Worm (Caenorhabditis elegans) whole organism, L2 larva: ENCODE data around the gene fbxa-148.

Experiments
- C34F6.9 ChIP-seq: fragments of 150-350 bp; optimal IDR thresholded peaks from 2 replicates; lab custom pipeline; 2014; ENCODE audit warnings: missing biosample characterization, missing genetic modification characterization
- F13H6.1 ChIP-seq: sonication (generic microtip); optimal IDR thresholded peaks from 2 replicates; lab custom pipeline; 2016; ENCODE audit warnings: missing genetic modification characterization, missing compliant biosample characterization
- R02D3.7 ChIP-seq: fragments of 150-350 bp; optimal IDR thresholded peaks from 2 replicates; lab custom pipeline; 2014; ENCODE audit warnings: missing biosample characterization, missing genetic modification characterization
- Y55F3AM.14 ChIP-seq: fragments of 200-800 bp; sonication (Bioruptor generic); optimal IDR thresholded peaks from 2 replicates; lab custom pipeline; 2018; ENCODE audit warnings: mild to moderate bottlenecking, missing genetic modification characterization, missing compliant biosample characterization
- ZK546.5 ChIP-seq: sonication (generic microtip); optimal IDR thresholded peaks from 2 replicates; lab custom pipeline; 2017; ENCODE audit warnings: missing biosample characterization, missing genetic modification characterization
- alr-1 ChIP-seq: fragments of 150-350 bp; optimal IDR thresholded peaks from 2 replicates; lab custom pipeline; 2014; ENCODE audit warnings: missing biosample characterization, missing genetic modification characterization
- aly-2 ChIP-seq: fragments of 150-350 bp; optimal IDR thresholded peaks from 2 replicates; lab custom pipeline; 2014; ENCODE audit warnings: missing biosample characterization, missing genetic modification characterization
- ama-1 ChIP-seq: fragments of 150-350 bp; optimal IDR thresholded peaks from 2 replicates; lab custom pipeline; 2018; ENCODE audit warnings: inconsistent platforms
- blmp-1 ChIP-seq: sonication (generic microtip); optimal IDR thresholded peaks from 2 replicates; lab custom pipeline; 2017; ENCODE audit warnings: missing genetic modification characterization, mild to moderate bottlenecking, missing compliant biosample characterization, antibody characterized with exemption, moderate library complexity; ENCODE audit not compliant: insufficient read depth
- ceh-16 ChIP-seq: fragments of 150-350 bp; optimal IDR thresholded peaks from 2 replicates; lab custom pipeline; 2014; ENCODE audit warnings: missing biosample characterization, missing genetic modification characterization
- ceh-82 ChIP-seq: fragments of 150-350 bp; optimal IDR thresholded peaks from 2 replicates; lab custom pipeline; 2014; ENCODE audit warnings: missing biosample characterization, missing genetic modification characterization
- crh-2 ChIP-seq: sonication (generic microtip); optimal IDR thresholded peaks from 2 replicates; lab custom pipeline; 2017; ENCODE audit warnings: missing biosample characterization, missing genetic modification characterization
- dmd-4 ChIP-seq: sonication (generic microtip); optimal IDR thresholded peaks from 2 replicates; lab custom pipeline; 2017; ENCODE audit warnings: missing biosample characterization, missing genetic modification characterization
- egl-27 ChIP-seq: sonication (generic microtip); optimal IDR thresholded peaks from 3 replicates; lab custom pipeline; 2017; ENCODE audit warnings: missing biosample characterization, missing genetic modification reagents, missing genetic modification characterization
- elt-1 ChIP-seq: fragments of 150-350 bp; optimal IDR thresholded peaks from 2 replicates; lab custom pipeline; 2014; ENCODE audit warnings: missing biosample characterization, missing genetic modification characterization
- elt-3 ChIP-seq: sonication (generic microtip); optimal IDR thresholded peaks from 2 replicates; lab custom pipeline; 2017; ENCODE audit warnings: missing biosample characterization, missing genetic modification characterization
- fos-1 ChIP-seq: fragments of 150-350 bp; optimal IDR thresholded peaks from 2 replicates; lab custom pipeline; 2014; ENCODE audit warnings: missing biosample characterization, missing genetic modification characterization
- gmeb-1 ChIP-seq: fragments of 150-350 bp; optimal IDR thresholded peaks from 2 replicates; lab custom pipeline; 2014; ENCODE audit warnings: missing biosample characterization, missing genetic modification characterization
- lin-11 ChIP-seq: fragments of 150-350 bp; sonication (generic microtip); optimal IDR thresholded peaks from 2 replicates; lab custom pipeline; 2014; ENCODE audit warnings: missing biosample characterization, missing genetic modification characterization, inconsistent platforms, mixed read lengths
- lin-13 ChIP-seq: fragments of 150-350 bp; optimal IDR thresholded peaks from 2 replicates; lab custom pipeline; 2014; ENCODE audit warnings: missing biosample characterization, missing genetic modification reagents, missing genetic modification characterization
- lin-39 ChIP-seq: fragments of 150-350 bp; optimal IDR thresholded peaks from 2 replicates; lab custom pipeline; 2014; ENCODE audit warnings: missing biosample characterization, missing genetic modification reagents, missing genetic modification characterization
- lsy-2 ChIP-seq, 2 experiments: fragments of 150-350 bp in 1 of 2; sonication (generic microtip) in 1 of 2; optimal IDR thresholded peaks; 2 replicates each; lab custom pipeline; 2014 to 2017; ENCODE audit warnings: missing biosample characterization in 2 of 2, missing genetic modification characterization in 2 of 2
- mab-5 ChIP-seq: fragments of 150-350 bp; optimal IDR thresholded peaks from 2 replicates; lab custom pipeline; 2014; ENCODE audit warnings: missing biosample characterization, missing genetic modification characterization
- mbf-1 ChIP-seq: sonication (generic microtip); optimal IDR thresholded peaks from 2 replicates; lab custom pipeline; 2017; ENCODE audit warnings: missing biosample characterization, missing genetic modification characterization
- mdl-1 ChIP-seq, 2 experiments: fragments of 150-350 bp in 1 of 2; sonication (generic microtip) in 1 of 2; optimal IDR thresholded peaks; 2 replicates each; lab custom pipeline; 2017; ENCODE audit warnings: missing biosample characterization in 2 of 2, missing genetic modification characterization in 2 of 2
- nhr-10 ChIP-seq: sonication (generic microtip); optimal IDR thresholded peaks from 2 replicates; lab custom pipeline; 2017; ENCODE audit warnings: missing biosample characterization, missing genetic modification characterization
- nhr-11 ChIP-seq: fragments of 150-350 bp; optimal IDR thresholded peaks from 2 replicates; lab custom pipeline; 2014; ENCODE audit warnings: missing biosample characterization, missing genetic modification characterization
- nhr-12 ChIP-seq: fragments of 150-350 bp; optimal IDR thresholded peaks from 2 replicates; lab custom pipeline; 2014; ENCODE audit warnings: missing biosample characterization, missing genetic modification characterization
- nhr-129 ChIP-seq: fragments of 150-350 bp; optimal IDR thresholded peaks from 2 replicates; lab custom pipeline; 2014; ENCODE audit warnings: missing biosample characterization, missing genetic modification characterization
- nhr-21 ChIP-seq: fragments of 150-350 bp; optimal IDR thresholded peaks from 2 replicates; lab custom pipeline; 2014; ENCODE audit warnings: missing biosample characterization, missing genetic modification characterization
- nhr-23 ChIP-seq: fragments of 150-350 bp; optimal IDR thresholded peaks from 2 replicates; lab custom pipeline; 2014; ENCODE audit warnings: missing biosample characterization, missing genetic modification reagents, missing genetic modification characterization
- nhr-237 ChIP-seq: fragments of 150-350 bp; optimal IDR thresholded peaks from 2 replicates; lab custom pipeline; 2014; ENCODE audit warnings: missing biosample characterization, missing genetic modification characterization
- nhr-25 ChIP-seq: fragments of 150-350 bp; sonication (generic microtip); optimal IDR thresholded peaks from 3 replicates; lab custom pipeline; 2014; ENCODE audit warnings: missing biosample characterization, missing genetic modification characterization
- nhr-6 ChIP-seq: fragments of 150-350 bp; optimal IDR thresholded peaks from 2 replicates; lab custom pipeline; 2014; ENCODE audit warnings: missing biosample characterization, missing genetic modification characterization
- nhr-77 ChIP-seq: fragments of 150-350 bp; optimal IDR thresholded peaks from 2 replicates; lab custom pipeline; 2014; ENCODE audit warnings: missing biosample characterization, missing genetic modification characterization
- peb-1 ChIP-seq: fragments of 150-350 bp; optimal IDR thresholded peaks from 2 replicates; lab custom pipeline; 2014; ENCODE audit warnings: missing biosample characterization, missing genetic modification characterization
- sem-4 ChIP-seq: fragments of 150-350 bp; optimal IDR thresholded peaks from 2 replicates; lab custom pipeline; 2014; ENCODE audit warnings: missing biosample characterization, missing genetic modification reagents, missing genetic modification characterization
- skn-1 ChIP-seq: sonication (generic microtip); optimal IDR thresholded peaks from 2 replicates; lab custom pipeline; 2017; ENCODE audit warnings: missing biosample characterization, missing genetic modification characterization
- sma-3 ChIP-seq: sonication (generic microtip); optimal IDR thresholded peaks from 2 replicates; lab custom pipeline; 2016; ENCODE audit warnings: missing genetic modification reagents, missing genetic modification characterization, missing compliant biosample characterization
- sma-9 ChIP-seq, 2 experiments: fragments of 150-350 bp in 1 of 2; sonication (generic microtip) in 1 of 2; optimal IDR thresholded peaks; 2 replicates each; lab custom pipeline; 2014 to 2016; ENCODE audit warnings: missing genetic modification characterization in 2 of 2, mild to moderate bottlenecking in 1 of 2, missing biosample characterization in 1 of 2, missing compliant biosample characterization in 1 of 2, missing genetic modification reagents in 1 of 2, moderate library complexity in 1 of 2
- snpc-4 ChIP-seq: fragments of 150-350 bp; optimal IDR thresholded peaks from 2 replicates; lab custom pipeline; 2014; ENCODE audit warnings: missing biosample characterization, missing genetic modification characterization
- unc-39 ChIP-seq: fragments of 150-350 bp; optimal IDR thresholded peaks from 2 replicates; lab custom pipeline; 2014; ENCODE audit warnings: missing biosample characterization, missing genetic modification characterization
- unc-55 ChIP-seq: fragments of 150-350 bp; sonication (generic microtip); optimal IDR thresholded peaks from 3 replicates; lab custom pipeline; 2014; ENCODE audit warnings: missing biosample characterization, missing genetic modification reagents, missing genetic modification characterization
- unc-62 ChIP-seq: fragments of 150-350 bp; optimal IDR thresholded peaks from 2 replicates; lab custom pipeline; 2014; ENCODE audit warnings: missing biosample characterization, missing genetic modification reagents, missing genetic modification characterization
- zag-1 ChIP-seq: fragments of 150-350 bp; optimal IDR thresholded peaks from 2 replicates; lab custom pipeline; 2014; ENCODE audit warnings: missing biosample characterization, missing genetic modification characterization
- ztf-1 ChIP-seq: fragments of 200-800 bp; sonication (Bioruptor generic); conservative IDR thresholded peaks from 2 replicates; pipeline ENCODE4 v1.3.6; 2022; ENCODE audit warnings: missing genetic modification characterization, missing compliant biosample characterization
- ztf-11 ChIP-seq: sonication (generic microtip); optimal IDR thresholded peaks from 2 replicates; lab custom pipeline; 2017; ENCODE audit warnings: missing biosample characterization, missing genetic modification characterization
- ztf-4 ChIP-seq: fragments of 150-350 bp; optimal IDR thresholded peaks from 2 replicates; lab custom pipeline; 2014; ENCODE audit warnings: missing biosample characterization, missing genetic modification characterization

fbxa-148 gene

ce11 chrV:16958975-16959374 is 20.1 kb downstream of the fbxa-148 start:
- TF ChIP-seq elt-1 (tag; lab: Kevin White, UChicago) (no peak), nhr-237 (tag; lab: Kevin White, UChicago) (no peak), mab-5 (tag; lab: Kevin White, UChicago) (no peak), elt-3 (tag; lab: Kevin White, UChicago) (no peak), lin-11 (tag; lab: Kevin White, UChicago) (no peak), C34F6.9 (tag; lab: Kevin White, UChicago) (no peak), ceh-82 (tag; lab: Kevin White, UChicago) (no peak), nhr-11 (tag; lab: Kevin White, UChicago) (no peak), mdl-1 (tag; optimal IDR thresholded peaks at IDR 0.05; lab: Kevin White, UChicago) (no peak), aly-2 (tag; lab: Kevin White, UChicago) (no peak), nhr-12 (tag; lab: Kevin White, UChicago) (no peak), R02D3.7 (no peak), nhr-77 (tag; lab: Kevin White, UChicago) (no peak), nhr-25 (tag; lab: Kevin White, UChicago) (no peak), ceh-16 (tag; lab: Kevin White, UChicago) (no peak), nhr-10 (tag; lab: Kevin White, UChicago) (no peak), peb-1 (tag; lab: Kevin White, UChicago) (no peak), F13H6.1 (tag; lab: Kevin White, UChicago) (no peak), lsy-2 (tag; optimal IDR thresholded peaks at IDR 0.05; lab: Kevin White, UChicago) (no peak), ztf-11 (tag; lab: Kevin White, UChicago) (no peak)
- TF ChIP-seq, all 48 proteins: peak for 0

ce11 chrV:16965655-16966054 is 26.8 kb downstream of the fbxa-148 start, which contains the start of gene efl-1:
efl-1 (minus strand) TSS chrV:16965675.
- peak; percentile 84 for TF ChIP-seq egl-27 (tag; lab: Kevin White, UChicago)
- peak; percentile 64 for TF ChIP-seq nhr-237 (tag; lab: Kevin White, UChicago)
- no peak for TF ChIP-seq unc-62 (GFP tag; lab: Kevin White, UChicago)
- peak; percentile 84 for TF ChIP-seq nhr-25 (tag; lab: Kevin White, UChicago)
- peak; percentile 75 for TF ChIP-seq zag-1 (tag; lab: Kevin White, UChicago)
- TF ChIP-seq gmeb-1 (tag; lab: Kevin White, UChicago): peak; percentile 99
- no peak for TF ChIP-seq elt-1 (tag; lab: Kevin White, UChicago)
- no peak for TF ChIP-seq lin-39
- TF ChIP-seq nhr-6: peak; percentile 78
- peak; percentile 94 for TF ChIP-seq C34F6.9 (tag; lab: Kevin White, UChicago)
- no peak for TF ChIP-seq ztf-1
- no peak for TF ChIP-seq alr-1 (tag; lab: Kevin White, UChicago)
- peak; percentile 29 for TF ChIP-seq dmd-4
- TF ChIP-seq sma-3 (GFP tag; lab: Kevin White, UChicago): peak; percentile 92
- no peak for TF ChIP-seq nhr-77 (tag; lab: Kevin White, UChicago)
- peak; percentile 94 for TF ChIP-seq lin-13 (GFP tag; lab: Kevin White, UChicago)
- no peak for TF ChIP-seq ama-1 (lab: Kevin White, UChicago)
- peak; percentile 96 for TF ChIP-seq unc-55 (GFP tag; lab: Kevin White, UChicago)
- peak; percentile 93 for TF ChIP-seq nhr-129 (tag; lab: Kevin White, UChicago)
- peak; percentile 77 for TF ChIP-seq sem-4
- no peak for TF ChIP-seq elt-3 (tag; lab: Kevin White, UChicago)
- peak; percentile 85 for TF ChIP-seq F13H6.1 (tag; lab: Kevin White, UChicago)
- TF ChIP-seq nhr-12 (tag; lab: Kevin White, UChicago): no peak
- TF ChIP-seq nhr-23 (tag; lab: Kevin White, UChicago): no peak
- TF ChIP-seq ceh-82 (tag; lab: Kevin White, UChicago): peak; percentile 72
- TF ChIP-seq unc-39 (tag; lab: Kevin White, UChicago): no peak
- peak; percentile 66 for TF ChIP-seq lin-11 (tag; lab: Kevin White, UChicago)
- TF ChIP-seq mab-5 (tag; lab: Kevin White, UChicago): peak; percentile 95
- TF ChIP-seq ZK546.5 (tag; lab: Kevin White, UChicago): no peak
- TF ChIP-seq mbf-1 (tag; lab: Kevin White, UChicago): no peak
- peak; percentile 83 for TF ChIP-seq nhr-21 (tag; lab: Kevin White, UChicago)
- peak; percentile 84 to 93 for TF ChIP-seq lsy-2 (tag; optimal IDR thresholded peaks at IDR 0.05; lab: Kevin White, UChicago)
- TF ChIP-seq peb-1 (tag; lab: Kevin White, UChicago): no peak
- TF ChIP-seq skn-1: no peak
- TF ChIP-seq ceh-16 (tag; lab: Kevin White, UChicago): peak; percentile 33
- TF ChIP-seq nhr-11 (tag; lab: Kevin White, UChicago): no peak
- TF ChIP-seq crh-2 (tag; lab: Kevin White, UChicago): peak; percentile 96
- peak; percentile 34 for TF ChIP-seq ztf-4 (tag; lab: Kevin White, UChicago)
- peak; percentile 13 for TF ChIP-seq Y55F3AM.14
- TF ChIP-seq nhr-10 (tag; lab: Kevin White, UChicago): peak; percentile 69
- no peak for TF ChIP-seq sma-9 (GFP tag; optimal IDR thresholded peaks at IDR 0.05; lab: Kevin White, UChicago)
- no peak for TF ChIP-seq sma-9 (tag; optimal IDR thresholded peaks at IDR 0.05; lab: Kevin White, UChicago)
- TF ChIP-seq R02D3.7: peak; percentile 29
- TF ChIP-seq ztf-11 (tag; lab: Kevin White, UChicago): no peak
- peak in 1 of 2 experiments; percentile 34 for TF ChIP-seq mdl-1 (tag; optimal IDR thresholded peaks at IDR 0.05; lab: Kevin White, UChicago)
- peak; percentile 34 for TF ChIP-seq blmp-1 (tag; lab: Kevin White, UChicago)
- peak; percentile 93 for TF ChIP-seq snpc-4 (tag; lab: Kevin White, UChicago)
- no peak for TF ChIP-seq aly-2 (tag; lab: Kevin White, UChicago)
- peak; percentile 63 for TF ChIP-seq fos-1 (tag; lab: Kevin White, UChicago)
